Fruit fly (Drosophila melanogaster): ENCODE results near the gene CG10920.
A peak's percentile ranks its signal among the peaks of the same experiment; 100 is the strongest.

The CG10920 gene

dm6 chrX:7854144-7854543 lies at the start of gene CG10920:
CG10920 (minus strand) TSS chrX:7854244.
- TF ChIP-seq fd85E (GFP tag; optimal IDR thresholded peaks at IDR 0.05): no peak
- no peak for TF ChIP-seq CG11762 (GFP tag; optimal IDR thresholded peaks at IDR 0.05; ENCODE audit: insufficient read depth)
- no peak for TF ChIP-seq salr (GFP tag; optimal IDR thresholded peaks at IDR 0.05)
- TF ChIP-seq CG3032 (tag; optimal IDR thresholded peaks at IDR 0.05): no peak
- no peak for TF ChIP-seq Blimp-1 (GFP tag; optimal IDR thresholded peaks at IDR 0.05)
- no peak for TF ChIP-seq achi (GFP tag; optimal IDR thresholded peaks at IDR 0.05)
- TF ChIP-seq CG8632 (GFP tag; optimal IDR thresholded peaks at IDR 0.05): no peak

dm6 chrX:7901153-7902038 lies 47.4 kb upstream of the CG10920 start, which contains the start of the genes RpS6 and bys:
RpS6 (minus strand) TSS chrX:7901331.
bys (plus strand) TSS chrX:7901880.
- TF ChIP-seq net (GFP tag; optimal IDR thresholded peaks at IDR 0.05) (peak; percentile 64), CG15336 (GFP tag; IDR thresholded peaks at IDR 0.05) (peak; percentile 46; the same call in 1 of the 2 replicates), Sox14 (GFP tag; optimal IDR thresholded peaks at IDR 0.05) (peak; percentile 42), Sox102F (GFP tag; optimal IDR thresholded peaks at IDR 0.05) (peak; percentile 74), CG10669 (GFP tag; optimal IDR thresholded peaks at IDR 0.05) (peak; percentile 43), Smox (GFP tag; optimal IDR thresholded peaks at IDR 0.05) (peak; percentile 30), acj6 (GFP tag; optimal IDR thresholded peaks at IDR 0.05) (peak; percentile 42), Eip93F (GFP tag; optimal IDR thresholded peaks at IDR 0.05) (peak; percentile 34), CG3919 (GFP tag; optimal IDR thresholded peaks at IDR 0.05) (peak; percentile 68), CG8319 (GFP tag; optimal IDR thresholded peaks at IDR 0.05) (peak; percentile 6), lz (GFP tag; optimal IDR thresholded peaks at IDR 0.05) (peak; percentile 38), salr (GFP tag; optimal IDR thresholded peaks at IDR 0.05) (peak in 1 of 2 experiments; percentile 26), OdsH (GFP tag; optimal IDR thresholded peaks at IDR 0.05) (peak; percentile 23), Hr38 (GFP tag; optimal IDR thresholded peaks at IDR 0.05) (no peak), achi (GFP tag; optimal IDR thresholded peaks at IDR 0.05) (peak; percentile 38), CG10631 (GFP tag; optimal IDR thresholded peaks at IDR 0.05) (peak; percentile 47), vri (GFP tag; optimal IDR thresholded peaks at IDR 0.05) (peak; percentile 40), fkh (GFP tag; optimal IDR thresholded peaks at IDR 0.05) (peak; percentile 7), cyc (GFP tag; optimal IDR thresholded peaks at IDR 0.05) (peak; percentile 28), dsx (GFP tag; optimal IDR thresholded peaks at IDR 0.05; ENCODE audit: poor library complexity, severe bottlenecking) (no peak), pdm3 (GFP tag; optimal IDR thresholded peaks at IDR 0.05) (peak; percentile 33), Hr4 (GFP tag; optimal IDR thresholded peaks at IDR 0.05) (no peak), CG8119 (GFP tag; IDR thresholded peaks at IDR 0.05) (no peak), Met (GFP tag; optimal IDR thresholded peaks at IDR 0.05) (peak; percentile 44), Hr39 (GFP tag; optimal IDR thresholded peaks at IDR 0.05) (peak; percentile 22), CG6854 (GFP tag; optimal IDR thresholded peaks at IDR 0.05) (peak; percentile 83), CG11294 (GFP tag; IDR thresholded peaks at IDR 0.05) (no peak), CG31627 (GFP tag; optimal IDR thresholded peaks at IDR 0.05) (peak; percentile 40), CG4318 (GFP tag; optimal IDR thresholded peaks at IDR 0.05) (no peak), CG3032 (tag; optimal IDR thresholded peaks at IDR 0.05) (peak; percentile 38), CG9139 (GFP tag; optimal IDR thresholded peaks at IDR 0.05) (peak; percentile 64), spab (GFP tag; optimal IDR thresholded peaks at IDR 0.05) (no peak), dac (GFP tag; optimal IDR thresholded peaks at IDR 0.05) (no peak), ss (GFP tag; optimal IDR thresholded peaks at IDR 0.05) (peak; percentile 54 to 55), CG6276 (GFP tag; optimal IDR thresholded peaks at IDR 0.05) (peak; percentile 47), esn (GFP tag; optimal IDR thresholded peaks at IDR 0.05) (peak; percentile 59), fd59A (GFP tag; optimal IDR thresholded peaks at IDR 0.05) (no peak), topi (GFP tag; optimal IDR thresholded peaks at IDR 0.05) (peak; percentile 36), eg (GFP tag; IDR thresholded peaks at IDR 0.05) (peak; percentile 46), Gug (GFP tag; IDR thresholded peaks at IDR 0.05) (peak; percentile 15; the same call in 1 of the 2 replicates), CG16779 (tag; optimal IDR thresholded peaks at IDR 0.05) (no peak), Eip78C (GFP tag) (peak; percentile 76), Ets96B (tag; optimal IDR thresholded peaks at IDR 0.05) (no peak)
